Fruit fly (Drosophila melanogaster) whole organism, embryonic: ENCODE data around the gene dia.

Experiments used
- CG11696 ChIP-seq: fragments of 200-800 bp; sonication (Bioruptor generic); IDR thresholded peaks from 2 replicates; pipeline ENCODE4 v1.3.6; 2022; ENCODE audit warnings: missing biosample characterization, missing genetic modification characterization
- CG15073 ChIP-seq: fragments of 200-800 bp; sonication (Bioruptor generic); optimal IDR thresholded peaks from 2 replicates; lab custom pipeline; 2016; ENCODE audit warnings: missing biosample characterization, missing genetic modification characterization
- CG18764 ChIP-seq: fragments of 200-800 bp; sonication (Bioruptor generic); optimal IDR thresholded peaks from 3 replicates; lab custom pipeline; 2016; ENCODE audit warnings: missing biosample characterization, missing genetic modification characterization
- CG33213 ChIP-seq: fragments of 200-800 bp; sonication (Bioruptor generic); optimal IDR thresholded peaks from 3 replicates; lab custom pipeline; 2016; ENCODE audit warnings: missing biosample characterization, missing genetic modification characterization
- CG7745 ChIP-seq: fragments of 200-800 bp; sonication (Bioruptor generic); optimal IDR thresholded peaks from 2 replicates; lab custom pipeline; 2018; ENCODE audit warnings: missing biosample characterization, mild to moderate bottlenecking, missing genetic modification characterization, moderate library complexity
- Hr3 ChIP-seq: fragments of 200-800 bp; sonication (Bioruptor generic); optimal IDR thresholded peaks from 3 replicates; lab custom pipeline; 2016; ENCODE audit warnings: missing biosample characterization, missing genetic modification characterization
- Spps ChIP-seq: fragments of 200-800 bp; sonication (Bioruptor generic); optimal IDR thresholded peaks from 2 replicates; lab custom pipeline; 2018; ENCODE audit warnings: missing biosample characterization, mild to moderate bottlenecking, missing genetic modification characterization
- ems ChIP-seq: fragments of 200-800 bp; sonication (Bioruptor generic); optimal IDR thresholded peaks from 3 replicates; lab custom pipeline; 2016; ENCODE audit warnings: missing biosample characterization, missing genetic modification characterization
- gro ChIP-seq: fragments of 200-800 bp; sonication (Bioruptor generic); optimal IDR thresholded peaks from 2 replicates; lab custom pipeline; 2016; ENCODE audit warnings: missing biosample characterization, missing genetic modification characterization
- lilli ChIP-seq: fragments of 200-800 bp; sonication (Bioruptor generic); optimal IDR thresholded peaks from 3 replicates; lab custom pipeline; 2016; ENCODE audit warnings: missing biosample characterization, missing genetic modification characterization
- ssp ChIP-seq: fragments of 200-800 bp; sonication (Bioruptor generic); IDR thresholded peaks from 2 replicates; pipeline ENCODE4 v1.3.6; 2022; ENCODE audit warnings: missing biosample characterization, missing genetic modification characterization

DNA sequence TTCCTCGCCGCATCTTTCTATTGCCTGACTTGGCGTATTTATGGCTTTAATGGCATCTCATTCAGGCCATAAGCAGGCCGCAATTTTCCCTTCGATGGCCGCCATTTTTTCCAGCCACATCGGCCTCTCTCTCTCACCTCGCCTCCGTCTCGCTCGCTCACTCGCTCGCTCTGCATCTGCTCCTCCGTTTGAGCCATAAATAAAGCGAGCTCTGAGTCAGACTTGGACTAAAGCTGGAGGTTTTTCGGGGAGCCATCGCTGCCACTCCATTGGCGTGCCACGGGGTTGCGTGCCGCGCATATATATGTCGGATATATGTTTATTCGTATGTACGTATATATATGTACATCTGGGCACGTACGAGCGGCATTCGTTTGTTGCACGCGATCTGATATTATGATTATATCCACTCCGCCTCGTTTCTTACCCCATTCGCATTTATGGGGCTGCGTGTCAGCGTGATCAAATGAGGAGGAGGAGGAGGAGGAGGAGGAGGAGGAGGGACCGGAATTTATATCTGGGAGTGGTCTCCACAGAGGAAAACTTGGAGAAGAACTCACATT is 19.1 kb downstream of the dia start:
- TF ChIP-seq CG11696 (GFP tag; lab: Robert Waterston, UW): no peak
- TF ChIP-seq ems: no peak
- TF ChIP-seq lilli: no peak
- TF ChIP-seq Hr3: no peak
- no peak for TF ChIP-seq CG7745
- no peak for TF ChIP-seq gro (GFP tag; lab: Kevin White, UChicago)
- no peak for TF ChIP-seq ssp (GFP tag; lab: Robert Waterston, UW)
- no peak for TF ChIP-seq Spps
- TF ChIP-seq CG18764 (GFP tag; lab: Kevin White, UChicago): no peak
- TF ChIP-seq CG15073 (GFP tag; lab: Kevin White, UChicago): no peak
- no peak for TF ChIP-seq CG33213 (GFP tag; lab: Kevin White, UChicago)
